Fruit fly (Drosophila melanogaster): ENCODE data around the gene Bicra.
A peak's percentile ranks its signal among the peaks of the same experiment; 100 is the strongest.

dm6 chr3R:29039704-29040430 lies 23.0 kb upstream of the Bicra start:
- TF ChIP-seq rn (GFP tag; IDR thresholded peaks at IDR 0.05) = no peak
- peak; percentile 53; the same call in 1 of the 2 replicates for TF ChIP-seq CG32121 (GFP tag; IDR thresholded peaks at IDR 0.05)
